Fruit fly (Drosophila melanogaster): ENCODE measurements around the gene Rop.
A peak's percentile ranks its signal among the peaks of the same experiment; 100 is the strongest.

Gene Rop

dm6 chr3L:4167353-4167842, 28.6 kb upstream of the Rop start, which contains the start of gene mas (continued):
- TF ChIP-seq ci (GFP tag; IDR thresholded peaks at IDR 0.05): 0 out of 3 replicates have a peak, but pooled peaks have one; percentile 16

dm6 chr3L:4160926-4161325, 22.1 kb upstream of the Rop start, which contains the start of gene nab:
nab (minus strand) TSS chr3L:4160932.
- TF ChIP-seq Nf-YB (GFP tag; optimal IDR thresholded peaks at IDR 0.05): peak; percentile 58
- TF ChIP-seq Blimp-1 (GFP tag; optimal IDR thresholded peaks at IDR 0.05): peak; percentile 31
- no peak for TF ChIP-seq abd-A (tag; optimal IDR thresholded peaks at IDR 0.05)
- no peak for TF ChIP-seq hb (GFP tag; IDR thresholded peaks at IDR 0.05; ENCODE audit: partially characterized antibody)
- peak; percentile 83 for TF ChIP-seq Nf-YC (tag; optimal IDR thresholded peaks at IDR 0.05)
- TF ChIP-seq z (GFP tag; IDR thresholded peaks at IDR 0.05): peak; percentile 95
- TF ChIP-seq Dll (GFP tag; IDR thresholded peaks at IDR 0.05; ENCODE audit: partially characterized antibody): no peak
- TF ChIP-seq Sin3A (optimal IDR thresholded peaks at IDR 0.05): no peak
- peak; percentile 56 for TF ChIP-seq Kr (GFP tag; optimal IDR thresholded peaks at IDR 0.05)
- no peak for TF ChIP-seq eyg (GFP tag; optimal IDR thresholded peaks at IDR 0.05)
- peak; percentile 0 for TF ChIP-seq Jarid2 (GFP tag; optimal IDR thresholded peaks at IDR 0.05)
- TF ChIP-seq nom (GFP tag; optimal IDR thresholded peaks at IDR 0.05): peak; percentile 13
- TF ChIP-seq CG7271 (tag; optimal IDR thresholded peaks at IDR 0.05): peak; percentile 38
- TF ChIP-seq Trl (optimal IDR thresholded peaks at IDR 0.05): peak; percentile 7 to 66
- no peak for TF ChIP-seq Trl (GFP tag; optimal IDR thresholded peaks at IDR 0.05)
- TF ChIP-seq CG31224 (GFP tag; IDR thresholded peaks at IDR 0.05): no peak
- peak; percentile 91 for TF ChIP-seq pros (GFP tag; optimal IDR thresholded peaks at IDR 0.05)
- TF ChIP-seq CG17328 (GFP tag; IDR thresholded peaks at IDR 0.05): 0 out of 2 replicates have a peak, but pooled peaks have one; percentile 7
- peak; percentile 92 for TF ChIP-seq Deaf1 (tag; optimal IDR thresholded peaks at IDR 0.05)
- peak; percentile 25 for TF ChIP-seq sqz (GFP tag; optimal IDR thresholded peaks at IDR 0.05)

dm6 chr3L:4159264-4159663, 20.5 kb upstream of the Rop start:
- TF ChIP-seq z (GFP tag; IDR thresholded peaks at IDR 0.05) (peak; percentile 60; the same call in 1 of the 3 replicates), sqz (GFP tag; optimal IDR thresholded peaks at IDR 0.05) (peak; percentile 48), stwl (tag; optimal IDR thresholded peaks at IDR 0.05) (no peak), CG12155 (GFP tag; optimal IDR thresholded peaks at IDR 0.05) (peak; percentile 30), pros (GFP tag; optimal IDR thresholded peaks at IDR 0.05) (peak; percentile 94), hkb (optimal IDR thresholded peaks at IDR 0.05) (no peak), hkb (GFP tag; IDR thresholded peaks at IDR 0.05) (no peak), Nf-YB (GFP tag; optimal IDR thresholded peaks at IDR 0.05) (peak; percentile 93), tx (GFP tag; optimal IDR thresholded peaks at IDR 0.05) (no peak), CG12299 (tag; optimal IDR thresholded peaks at IDR 0.05) (no peak), Nf-YC (tag; optimal IDR thresholded peaks at IDR 0.05) (peak; percentile 88), lab (GFP tag; optimal IDR thresholded peaks at IDR 0.05) (no peak), sens (GFP tag) (peak; percentile 66), zf30C (GFP tag; optimal IDR thresholded peaks at IDR 0.05) (peak; percentile 25)

- TF ChIP-seq CG14441 (GFP tag; IDR thresholded peaks at IDR 0.05) (no peak), ap (GFP tag; IDR thresholded peaks at IDR 0.05) (no peak), bcd (GFP tag; optimal IDR thresholded peaks at IDR 0.05) (no peak), ab (GFP tag; optimal IDR thresholded peaks at IDR 0.05) (no peak), CG30403 (GFP tag; optimal IDR thresholded peaks at IDR 0.05) (peak; percentile 9), CG12942 (GFP tag; optimal IDR thresholded peaks at IDR 0.05) (no peak), CG16813 (GFP tag; IDR thresholded peaks at IDR 0.05; ENCODE audit: partially characterized antibody) (no peak), chif (GFP tag; optimal IDR thresholded peaks at IDR 0.05) (peak in 1 of 2 experiments; percentile 23), Opbp (GFP tag; IDR thresholded peaks at IDR 0.05; ENCODE audit: partially characterized antibody) (no peak), Dip2 (GFP tag; IDR thresholded peaks at IDR 0.05) (no peak), cwo (GFP tag; optimal IDR thresholded peaks at IDR 0.05) (no peak), CG10431 (GFP tag; optimal IDR thresholded peaks at IDR 0.05) (no peak), CG34422 (GFP tag; IDR thresholded peaks at IDR 0.05) (no peak), Nf-YC (tag; optimal IDR thresholded peaks at IDR 0.05) (no peak), E2f2 (GFP tag; IDR thresholded peaks at IDR 0.05) (no peak), Spps (tag; optimal IDR thresholded peaks at IDR 0.05) (no peak), CG32532 (GFP tag; IDR thresholded peaks at IDR 0.05) (no peak), en (GFP tag; optimal IDR thresholded peaks at IDR 0.05) (no peak), CHES-1-like (GFP tag; optimal IDR thresholded peaks at IDR 0.05) (no peak)
Measured at dm6 chr3L:4158361-4158760, 19.6 kb upstream of the Rop start.
